Fruit fly (Drosophila melanogaster) whole organism, pupa: ENCODE measurements around the gene stac.

Source experiments
- CG10348 ChIP-seq: fragments of 200-800 bp; sonication (Bioruptor generic); IDR thresholded peaks from 2 replicates; pipeline ENCODE4 v1.3.6; 2022; ENCODE audit warnings: missing biosample characterization, missing genetic modification characterization
- CG12605 ChIP-seq: fragments of 200-800 bp; sonication (Bioruptor generic); IDR thresholded peaks from 2 replicates; pipeline ENCODE4 v1.3.6; 2022; ENCODE audit warnings: missing biosample characterization, missing genetic modification characterization
- CG13204 ChIP-seq: fragments of 200-800 bp; sonication (Bioruptor generic); optimal IDR thresholded peaks from 2 replicates; lab custom pipeline; 2018; ENCODE audit warnings: missing biosample characterization, mild to moderate bottlenecking, missing genetic modification characterization, moderate library complexity
- CG14655 ChIP-seq: fragments of 200-800 bp; sonication (Bioruptor generic); optimal IDR thresholded peaks from 3 replicates; lab custom pipeline; 2017; ENCODE audit warnings: mild to moderate bottlenecking, missing biosample characterization, missing genetic modification reagents, missing genetic modification characterization
- CG17806 ChIP-seq: fragments of 200-800 bp; sonication (Bioruptor generic); optimal IDR thresholded peaks from 2 replicates; lab custom pipeline; 2018; ENCODE audit warnings: missing biosample characterization, mild to moderate bottlenecking, missing genetic modification characterization, moderate library complexity
- CG4496 ChIP-seq: fragments of 200-800 bp; sonication (Bioruptor generic); IDR thresholded peaks from 3 replicates; pipeline ENCODE4 v1.3.6; 2022; ENCODE audit warnings: missing biosample characterization, missing genetic modification characterization
- EcR ChIP-seq: fragments of 200-800 bp; sonication (Bioruptor generic); optimal IDR thresholded peaks from 3 replicates; lab custom pipeline; 2019; ENCODE audit warnings: missing biosample characterization, missing genetic modification characterization, mild to moderate bottlenecking, moderate library complexity, missing genetic modification reagents
- Pif1B ChIP-seq: fragments of 200-800 bp; sonication (Bioruptor generic); optimal IDR thresholded peaks from 3 replicates; lab custom pipeline; 2016; ENCODE audit warnings: missing biosample characterization, missing genetic modification characterization
- Snoo ChIP-seq: fragments of 200-800 bp; sonication (Bioruptor generic); optimal IDR thresholded peaks from 3 replicates; lab custom pipeline; 2017; ENCODE audit warnings: missing biosample characterization, mild to moderate bottlenecking, missing genetic modification characterization, inconsistent platforms
- fd96Ca ChIP-seq: fragments of 200-800 bp; sonication (Bioruptor generic); IDR thresholded peaks from 3 replicates; pipeline ENCODE4 v1.3.6; 2022; ENCODE audit warnings: missing biosample characterization, missing genetic modification characterization
- gl ChIP-seq: fragments of 200-800 bp; sonication (Bioruptor generic); optimal IDR thresholded peaks from 2 replicates; lab custom pipeline; 2018; ENCODE audit warnings: missing biosample characterization, mild to moderate bottlenecking, missing genetic modification characterization

DNA sequence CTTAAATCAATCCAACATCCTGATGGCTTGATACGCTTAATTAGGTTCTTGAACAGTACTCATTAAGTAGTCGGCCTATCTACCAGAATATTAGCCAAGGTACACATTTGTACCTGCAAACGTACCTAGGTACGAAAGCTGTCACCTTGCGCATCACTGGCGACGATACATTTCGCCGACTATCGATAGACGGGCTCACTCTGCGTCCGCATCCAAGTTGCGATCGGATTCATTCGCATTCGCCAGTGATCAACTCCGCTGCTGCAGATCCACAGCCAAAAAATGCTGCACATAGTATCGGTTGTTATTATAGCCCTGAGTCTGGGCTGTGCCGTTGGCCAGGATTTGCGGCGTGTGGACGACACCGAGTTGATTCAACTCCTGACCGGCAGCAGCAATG is 8.6 kb upstream of the stac start, which contains the start of gene CG11790:
- TF ChIP-seq CG13204 (GFP tag; lab: Kevin White, UChicago), result no peak
- no peak for TF ChIP-seq EcR (GFP tag; lab: Kevin White, UChicago)
- no peak for TF ChIP-seq CG12605 (GFP tag; lab: Robert Waterston, UW)
- TF ChIP-seq CG17806 (tag; lab: Kevin White, UChicago), result no peak
- TF ChIP-seq CG4496 (GFP tag; lab: Robert Waterston, UW), result 0 out of 3 replicates have a peak, but pooled peaks have one; percentile 31
- no peak for TF ChIP-seq Snoo (tag; lab: Kevin White, UChicago)
- no peak for TF ChIP-seq CG10348 (GFP tag; lab: Robert Waterston, UW)
- TF ChIP-seq fd96Ca (GFP tag; lab: Robert Waterston, UW), result no peak
- no peak for TF ChIP-seq Pif1B
- no peak for TF ChIP-seq gl (tag; lab: Kevin White, UChicago)
- TF ChIP-seq CG14655 (GFP tag; lab: Kevin White, UChicago), result no peak
